Worm (Caenorhabditis elegans) whole organism, L2 larva: ENCODE results near the gene cutl-21.

ENCODE experiments used
- C34F6.9 ChIP-seq: fragments of 150-350 bp; optimal IDR thresholded peaks from 2 replicates; lab custom pipeline; 2014; ENCODE audit warnings: missing biosample characterization, missing genetic modification characterization
- F13H6.1 ChIP-seq: sonication (generic microtip); optimal IDR thresholded peaks from 2 replicates; lab custom pipeline; 2016; ENCODE audit warnings: missing genetic modification characterization, missing compliant biosample characterization
- R02D3.7 ChIP-seq: fragments of 150-350 bp; optimal IDR thresholded peaks from 2 replicates; lab custom pipeline; 2014; ENCODE audit warnings: missing biosample characterization, missing genetic modification characterization
- alr-1 ChIP-seq: fragments of 150-350 bp; optimal IDR thresholded peaks from 2 replicates; lab custom pipeline; 2014; ENCODE audit warnings: missing biosample characterization, missing genetic modification characterization
- ama-1 ChIP-seq: fragments of 150-350 bp; optimal IDR thresholded peaks from 2 replicates; lab custom pipeline; 2018; ENCODE audit warnings: inconsistent platforms
- blmp-1 ChIP-seq: sonication (generic microtip); optimal IDR thresholded peaks from 2 replicates; lab custom pipeline; 2017; ENCODE audit warnings: missing genetic modification characterization, mild to moderate bottlenecking, missing compliant biosample characterization, antibody characterized with exemption, moderate library complexity; ENCODE audit not compliant: insufficient read depth
- ceh-16 ChIP-seq: fragments of 150-350 bp; optimal IDR thresholded peaks from 2 replicates; lab custom pipeline; 2014; ENCODE audit warnings: missing biosample characterization, missing genetic modification characterization
- crh-2 ChIP-seq: sonication (generic microtip); optimal IDR thresholded peaks from 2 replicates; lab custom pipeline; 2017; ENCODE audit warnings: missing biosample characterization, missing genetic modification characterization
- elt-3 ChIP-seq: sonication (generic microtip); optimal IDR thresholded peaks from 2 replicates; lab custom pipeline; 2017; ENCODE audit warnings: missing biosample characterization, missing genetic modification characterization
- fos-1 ChIP-seq: fragments of 150-350 bp; optimal IDR thresholded peaks from 2 replicates; lab custom pipeline; 2014; ENCODE audit warnings: missing biosample characterization, missing genetic modification characterization
- gmeb-1 ChIP-seq: fragments of 150-350 bp; optimal IDR thresholded peaks from 2 replicates; lab custom pipeline; 2014; ENCODE audit warnings: missing biosample characterization, missing genetic modification characterization
- lin-11 ChIP-seq: fragments of 150-350 bp; sonication (generic microtip); optimal IDR thresholded peaks from 2 replicates; lab custom pipeline; 2014; ENCODE audit warnings: missing biosample characterization, missing genetic modification characterization, inconsistent platforms, mixed read lengths
- lin-13 ChIP-seq: fragments of 150-350 bp; optimal IDR thresholded peaks from 2 replicates; lab custom pipeline; 2014; ENCODE audit warnings: missing biosample characterization, missing genetic modification reagents, missing genetic modification characterization
- lsy-2 ChIP-seq, 2 experiments: fragments of 150-350 bp in 1 of 2; sonication (generic microtip) in 1 of 2; optimal IDR thresholded peaks; 2 replicates each; lab custom pipeline; 2014 to 2017; ENCODE audit warnings: missing biosample characterization in 2 of 2, missing genetic modification characterization in 2 of 2
- mab-5 ChIP-seq: fragments of 150-350 bp; optimal IDR thresholded peaks from 2 replicates; lab custom pipeline; 2014; ENCODE audit warnings: missing biosample characterization, missing genetic modification characterization
- nhr-11 ChIP-seq: fragments of 150-350 bp; optimal IDR thresholded peaks from 2 replicates; lab custom pipeline; 2014; ENCODE audit warnings: missing biosample characterization, missing genetic modification characterization
- nhr-12 ChIP-seq: fragments of 150-350 bp; optimal IDR thresholded peaks from 2 replicates; lab custom pipeline; 2014; ENCODE audit warnings: missing biosample characterization, missing genetic modification characterization
- nhr-129 ChIP-seq: fragments of 150-350 bp; optimal IDR thresholded peaks from 2 replicates; lab custom pipeline; 2014; ENCODE audit warnings: missing biosample characterization, missing genetic modification characterization
- nhr-21 ChIP-seq: fragments of 150-350 bp; optimal IDR thresholded peaks from 2 replicates; lab custom pipeline; 2014; ENCODE audit warnings: missing biosample characterization, missing genetic modification characterization
- nhr-23 ChIP-seq: fragments of 150-350 bp; optimal IDR thresholded peaks from 2 replicates; lab custom pipeline; 2014; ENCODE audit warnings: missing biosample characterization, missing genetic modification reagents, missing genetic modification characterization
- sem-4 ChIP-seq: fragments of 150-350 bp; optimal IDR thresholded peaks from 2 replicates; lab custom pipeline; 2014; ENCODE audit warnings: missing biosample characterization, missing genetic modification reagents, missing genetic modification characterization
- sma-9 ChIP-seq, 2 experiments: fragments of 150-350 bp in 1 of 2; sonication (generic microtip) in 1 of 2; optimal IDR thresholded peaks; 2 replicates each; lab custom pipeline; 2014 to 2016; ENCODE audit warnings: missing genetic modification characterization in 2 of 2, mild to moderate bottlenecking in 1 of 2, missing biosample characterization in 1 of 2, missing compliant biosample characterization in 1 of 2, missing genetic modification reagents in 1 of 2, moderate library complexity in 1 of 2
- unc-55 ChIP-seq: fragments of 150-350 bp; sonication (generic microtip); optimal IDR thresholded peaks from 3 replicates; lab custom pipeline; 2014; ENCODE audit warnings: missing biosample characterization, missing genetic modification reagents, missing genetic modification characterization
- unc-62 ChIP-seq: fragments of 150-350 bp; optimal IDR thresholded peaks from 2 replicates; lab custom pipeline; 2014; ENCODE audit warnings: missing biosample characterization, missing genetic modification reagents, missing genetic modification characterization
- zag-1 ChIP-seq: fragments of 150-350 bp; optimal IDR thresholded peaks from 2 replicates; lab custom pipeline; 2014; ENCODE audit warnings: missing biosample characterization, missing genetic modification characterization
- ztf-11 ChIP-seq: sonication (generic microtip); optimal IDR thresholded peaks from 2 replicates; lab custom pipeline; 2017; ENCODE audit warnings: missing biosample characterization, missing genetic modification characterization
- ztf-4 ChIP-seq: fragments of 150-350 bp; optimal IDR thresholded peaks from 2 replicates; lab custom pipeline; 2014; ENCODE audit warnings: missing biosample characterization, missing genetic modification characterization

The cutl-21 gene

DNA sequence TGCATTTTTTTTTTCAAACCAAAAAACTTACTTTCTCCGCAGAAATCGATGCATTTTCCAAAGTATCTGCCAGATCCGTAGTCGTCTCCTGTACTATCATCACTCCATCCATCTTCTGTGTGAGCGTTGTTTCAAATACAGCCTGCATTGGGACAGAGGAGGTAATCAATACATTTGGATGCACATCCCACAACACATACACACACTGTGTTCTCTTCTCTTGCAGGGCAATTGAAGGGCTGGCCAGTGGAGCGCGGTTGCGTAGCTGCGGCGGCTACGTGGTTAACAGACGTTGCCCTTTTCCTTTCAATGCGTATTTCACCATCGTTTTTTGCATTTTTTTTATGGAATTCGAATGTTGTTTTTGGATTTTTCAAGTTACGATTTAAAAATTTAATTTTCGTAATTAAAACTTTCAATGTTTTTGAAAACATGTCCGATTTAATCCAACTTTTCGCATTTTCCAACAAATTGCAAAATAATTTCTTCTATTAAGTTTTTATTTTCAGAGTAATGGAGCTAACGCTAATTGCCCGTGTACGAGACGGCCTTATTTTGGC is 31.0 kb downstream of the cutl-21 start, which contains the start of the genes stau-1 and sec-22:
stau-1 (minus strand) TSS at position 248 of the 560 bp plus-strand sequence.
sec-22 (plus strand) TSS at position 510 of the 560 bp plus-strand sequence.
- TF ChIP-seq lsy-2 (tag; optimal IDR thresholded peaks at IDR 0.05; lab: Kevin White, UChicago): peak in 1 of 2 experiments; percentile 45
- TF ChIP-seq lin-13 (GFP tag; lab: Kevin White, UChicago): no peak
- no peak for TF ChIP-seq nhr-23 (tag; lab: Kevin White, UChicago)
- TF ChIP-seq gmeb-1 (tag; lab: Kevin White, UChicago): no peak
- TF ChIP-seq nhr-12 (tag; lab: Kevin White, UChicago): no peak
- peak; percentile 62 for TF ChIP-seq nhr-129 (tag; lab: Kevin White, UChicago)
- peak; percentile 0 for TF ChIP-seq zag-1 (tag; lab: Kevin White, UChicago)
- TF ChIP-seq fos-1 (tag; lab: Kevin White, UChicago): peak; percentile 11
- TF ChIP-seq blmp-1 (tag; lab: Kevin White, UChicago): peak; percentile 16
- TF ChIP-seq C34F6.9 (tag; lab: Kevin White, UChicago): peak; percentile 49
- peak; percentile 36 for TF ChIP-seq unc-55
- TF ChIP-seq crh-2 (tag; lab: Kevin White, UChicago): peak; percentile 76
- TF ChIP-seq alr-1: no peak

DNA sequence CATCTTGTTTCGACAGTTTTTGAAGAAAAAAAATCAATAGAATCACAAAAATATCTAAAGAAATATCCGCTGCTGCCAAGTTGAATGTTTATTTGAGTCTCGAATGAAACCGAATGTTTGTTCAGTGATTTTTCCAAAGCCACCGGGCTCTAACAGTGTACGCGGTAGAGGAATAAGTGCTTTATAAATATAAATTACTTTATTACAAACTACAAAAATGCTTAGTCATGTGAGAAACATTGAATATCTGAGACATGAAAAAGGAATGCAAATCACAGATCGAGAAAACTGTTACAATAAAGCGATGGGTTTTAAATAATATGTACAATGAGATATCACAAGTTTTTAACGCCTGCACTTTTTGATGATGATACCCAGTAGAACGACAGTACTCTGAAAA is 34.2 kb downstream of the cutl-21 start, which contains the start of gene F55A4.7:
F55A4.7 (minus strand) TSS at position 101 of the 400 bp plus-strand sequence.
- TF ChIP-seq lsy-2 (tag; optimal IDR thresholded peaks at IDR 0.05; lab: Kevin White, UChicago): no peak
- no peak for TF ChIP-seq elt-3 (tag; lab: Kevin White, UChicago)
- no peak for TF ChIP-seq F13H6.1 (tag; lab: Kevin White, UChicago)
- no peak for TF ChIP-seq sem-4 (tag; lab: Kevin White, UChicago)
- no peak for TF ChIP-seq mab-5 (tag; lab: Kevin White, UChicago)
- TF ChIP-seq sma-9 (GFP tag; optimal IDR thresholded peaks at IDR 0.05; lab: Kevin White, UChicago): no peak
- no peak for TF ChIP-seq sma-9 (tag; optimal IDR thresholded peaks at IDR 0.05; lab: Kevin White, UChicago)
- no peak for TF ChIP-seq gmeb-1 (tag; lab: Kevin White, UChicago)
- TF ChIP-seq C34F6.9 (tag; lab: Kevin White, UChicago): no peak

ce11 chrX:1044327-1044726 is 40.2 kb downstream of the cutl-21 start:
- TF ChIP-seq unc-55: no peak
- no peak for TF ChIP-seq nhr-11 (tag; lab: Kevin White, UChicago)
- peak; percentile 93 for TF ChIP-seq nhr-129 (tag; lab: Kevin White, UChicago)
- no peak for TF ChIP-seq sma-9 (GFP tag; optimal IDR thresholded peaks at IDR 0.05; lab: Kevin White, UChicago)
- no peak for TF ChIP-seq sma-9 (tag; optimal IDR thresholded peaks at IDR 0.05; lab: Kevin White, UChicago)
- TF ChIP-seq ceh-16 (tag; lab: Kevin White, UChicago): no peak
- TF ChIP-seq alr-1: no peak
- TF ChIP-seq, all 48 proteins: peak for 1

DNA sequence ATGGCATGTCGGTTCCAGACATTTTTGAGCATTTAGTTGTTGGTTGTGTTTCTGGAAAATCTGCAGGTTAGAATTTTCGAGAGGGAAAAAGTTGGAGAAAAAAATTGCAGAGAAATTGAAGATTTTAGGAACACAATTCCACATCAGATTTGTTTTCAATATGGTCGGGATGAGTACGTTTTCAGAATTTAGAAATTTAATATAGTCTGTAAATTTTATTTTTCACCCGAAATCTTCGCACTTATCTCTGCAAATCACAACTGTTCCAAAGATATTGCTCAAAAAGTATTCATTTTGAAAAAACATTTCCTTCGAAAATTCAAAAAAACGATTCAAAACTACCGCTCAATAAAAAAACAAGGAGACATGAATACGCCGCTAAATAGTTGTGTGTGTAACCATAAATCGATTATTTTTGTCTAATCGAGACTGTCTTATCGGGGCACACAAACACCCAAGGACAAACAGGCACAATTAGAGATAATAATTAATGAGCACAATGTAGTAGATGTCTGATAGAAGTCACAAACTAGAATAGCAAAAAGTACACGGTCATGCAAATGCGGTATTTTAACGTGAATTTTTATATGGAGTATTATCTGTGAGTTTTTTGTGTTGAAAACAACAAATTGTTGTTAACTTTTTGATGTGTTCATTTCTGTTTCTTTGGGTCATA is 42.2 kb downstream of the cutl-21 start, which contains the start of gene vpat-1:
vpat-1 (minus strand) TSS at position 51 of the 676 bp plus-strand sequence.
- TF ChIP-seq fos-1 (tag; lab: Kevin White, UChicago): peak; percentile 63
- TF ChIP-seq ama-1 (lab: Kevin White, UChicago): no peak
- peak; percentile 45 for TF ChIP-seq crh-2 (tag; lab: Kevin White, UChicago)

ce11 chrX:1051041-1051440 is 46.9 kb downstream of the cutl-21 start:
- TF ChIP-seq nhr-21 (tag; lab: Kevin White, UChicago): no peak
- no peak for TF ChIP-seq R02D3.7
- peak; percentile 51 for TF ChIP-seq nhr-129 (tag; lab: Kevin White, UChicago)
- TF ChIP-seq ztf-11 (tag; lab: Kevin White, UChicago): no peak
- peak; percentile 42 for TF ChIP-seq C34F6.9 (tag; lab: Kevin White, UChicago)
- TF ChIP-seq lsy-2 (tag; optimal IDR thresholded peaks at IDR 0.05; lab: Kevin White, UChicago): peak in 1 of 2 experiments; percentile 24
- TF ChIP-seq sem-4 (tag; lab: Kevin White, UChicago): peak; percentile 43
- peak; percentile 12 for TF ChIP-seq lin-11
- peak; percentile 69 for TF ChIP-seq F13H6.1 (tag; lab: Kevin White, UChicago)
- TF ChIP-seq sma-9 (GFP tag; optimal IDR thresholded peaks at IDR 0.05; lab: Kevin White, UChicago): peak; percentile 45
- no peak for TF ChIP-seq sma-9 (tag; optimal IDR thresholded peaks at IDR 0.05; lab: Kevin White, UChicago)
- peak; percentile 28 for TF ChIP-seq mab-5 (tag; lab: Kevin White, UChicago)

DNA sequence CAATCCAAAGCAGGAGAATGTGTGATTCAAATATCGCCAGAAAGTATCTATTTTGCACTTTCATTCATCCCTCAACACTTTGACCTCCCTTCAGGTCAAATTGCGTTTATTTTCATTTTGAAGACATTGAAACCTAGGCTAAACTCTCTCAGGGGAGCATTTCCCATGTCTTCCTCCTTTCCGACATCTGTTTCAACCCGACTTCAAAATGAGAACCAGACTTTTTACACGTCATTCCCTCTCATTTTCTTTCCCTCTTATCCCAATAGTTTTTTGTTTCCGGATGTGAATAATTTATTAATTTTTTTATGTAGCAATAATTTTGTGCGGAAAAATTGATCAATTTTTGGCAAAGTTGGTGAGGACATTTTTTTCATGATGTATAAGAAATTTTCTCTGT is 48.8 kb downstream of the cutl-21 start:
- no peak for TF ChIP-seq alr-1
- TF ChIP-seq ztf-4 (tag; lab: Kevin White, UChicago): no peak
- TF ChIP-seq unc-62: no peak
- TF ChIP-seq zag-1 (tag; lab: Kevin White, UChicago): no peak
- TF ChIP-seq, all 48 proteins: peak for 0
